Fruit fly (Drosophila melanogaster) whole organism, embryonic: ENCODE results near the gene CG34434.
A peak's percentile ranks its signal among the peaks of the same experiment; 100 is the strongest.

Experiments
- Adf1 ChIP-seq: fragments of 200-800 bp; sonication (Bioruptor generic); IDR thresholded peaks from 2 replicates; pipeline ENCODE4 v1.3.6; 2022; ENCODE audit warnings: missing biosample characterization, missing genetic modification characterization
- Bgb ChIP-seq: fragments of 200-800 bp; sonication (Bioruptor generic); IDR thresholded peaks from 2 replicates; pipeline ENCODE4 v1.3.6; 2022; ENCODE audit warnings: missing biosample characterization, missing genetic modification characterization; ENCODE audit not compliant: partially characterized antibody
- Blimp-1 ChIP-seq: fragments of 200-800 bp; sonication (Bioruptor generic); optimal IDR thresholded peaks from 3 replicates; lab custom pipeline; 2018; ENCODE audit warnings: missing biosample characterization, missing genetic modification characterization, mild to moderate bottlenecking, moderate library complexity, missing genetic modification reagents
- CG10366 ChIP-seq: fragments of 200-800 bp; sonication (Bioruptor generic); IDR thresholded peaks from 2 replicates; pipeline ENCODE4 v1.3.6; 2022; ENCODE audit warnings: missing biosample characterization, missing genetic modification characterization
- CG10462 ChIP-seq: fragments of 200-800 bp; sonication (Bioruptor generic); optimal IDR thresholded peaks from 2 replicates; lab custom pipeline; 2016; ENCODE audit warnings: missing biosample characterization, missing genetic modification characterization
- CG11695 ChIP-seq: fragments of 200-800 bp; sonication (Bioruptor generic); IDR thresholded peaks from 3 replicates; pipeline ENCODE4 v1.3.6; 2022; ENCODE audit warnings: missing biosample characterization, missing genetic modification characterization
- CG12155 ChIP-seq: fragments of 200-800 bp; sonication (Bioruptor generic); optimal IDR thresholded peaks from 3 replicates; lab custom pipeline; 2016; ENCODE audit warnings: missing biosample characterization, missing genetic modification characterization
- CG12299 ChIP-seq: fragments of 200-800 bp; sonication (Bioruptor generic); optimal IDR thresholded peaks from 2 replicates; lab custom pipeline; 2018; ENCODE audit warnings: missing biosample characterization, mild to moderate bottlenecking, missing genetic modification characterization
- CG12659 ChIP-seq: fragments of 200-800 bp; sonication (Bioruptor generic); optimal IDR thresholded peaks from 3 replicates; lab custom pipeline; 2017; ENCODE audit warnings: mild to moderate bottlenecking, missing biosample characterization, missing genetic modification reagents, missing genetic modification characterization
- CG13287 ChIP-seq: fragments of 200-800 bp; sonication (Bioruptor generic); IDR thresholded peaks from 2 replicates; pipeline ENCODE4 v1.3.6; 2022; ENCODE audit warnings: missing biosample characterization, missing genetic modification characterization; ENCODE audit not compliant: partially characterized antibody
- CG14860 ChIP-seq: fragments of 200-800 bp; sonication (Bioruptor generic); IDR thresholded peaks from 3 replicates; pipeline ENCODE4 v1.3.6; 2022; ENCODE audit warnings: missing biosample characterization, missing genetic modification characterization; ENCODE audit not compliant: partially characterized antibody
- CG1602 ChIP-seq: fragments of 200-800 bp; sonication (Bioruptor generic); optimal IDR thresholded peaks from 3 replicates; lab custom pipeline; 2016; ENCODE audit warnings: missing biosample characterization, missing genetic modification characterization
- CG17186 ChIP-seq: fragments of 200-800 bp; sonication (Bioruptor generic); optimal IDR thresholded peaks from 3 replicates; lab custom pipeline; 2017; ENCODE audit warnings: missing biosample characterization, missing genetic modification reagents, missing genetic modification characterization
- CG17568 ChIP-seq: fragments of 200-800 bp; sonication (Bioruptor generic); optimal IDR thresholded peaks from 2 replicates; lab custom pipeline; 2018; ENCODE audit warnings: missing biosample characterization, mild to moderate bottlenecking, missing genetic modification characterization, moderate library complexity
- CG17612 ChIP-seq: fragments of 200-800 bp; sonication (Bioruptor generic); IDR thresholded peaks from 2 replicates; pipeline ENCODE4 v1.3.6; 2022; ENCODE audit warnings: missing biosample characterization, missing genetic modification characterization
- CG18262 ChIP-seq: fragments of 200-800 bp; optimal IDR thresholded peaks from 3 replicates; lab custom pipeline; 2019; ENCODE audit warnings: missing biosample characterization, mild to moderate bottlenecking, missing genetic modification characterization, moderate library complexity
- CG2129 ChIP-seq: fragments of 200-800 bp; sonication (Bioruptor generic); IDR thresholded peaks from 2 replicates; pipeline ENCODE4 v1.3.6; 2022; ENCODE audit warnings: missing biosample characterization, missing genetic modification characterization; ENCODE audit not compliant: partially characterized antibody
- CG2712 ChIP-seq: fragments of 200-800 bp; optimal IDR thresholded peaks from 3 replicates; lab custom pipeline; 2019; ENCODE audit warnings: missing biosample characterization, mild to moderate bottlenecking, missing genetic modification characterization, moderate library complexity
- CG30431 ChIP-seq: fragments of 200-800 bp; sonication (Bioruptor generic); optimal IDR thresholded peaks from 2 replicates; lab custom pipeline; 2017; ENCODE audit warnings: missing biosample characterization, missing genetic modification characterization
- CG31365 ChIP-seq: fragments of 200-800 bp; sonication (Bioruptor generic); optimal IDR thresholded peaks from 2 replicates; lab custom pipeline; 2018; ENCODE audit warnings: missing biosample characterization, mild to moderate bottlenecking, missing genetic modification characterization
- CG4730 ChIP-seq: fragments of 200-800 bp; sonication (Bioruptor generic); IDR thresholded peaks from 2 replicates; pipeline ENCODE4 v1.3.6; 2022; ENCODE audit warnings: missing biosample characterization, missing genetic modification characterization
- CG6272 ChIP-seq: fragments of 200-800 bp; sonication (Bioruptor generic); IDR thresholded peaks from 2 replicates; pipeline ENCODE4 v1.3.6; 2022; ENCODE audit warnings: missing biosample characterization, missing genetic modification characterization
- CG7745 ChIP-seq: fragments of 200-800 bp; sonication (Bioruptor generic); optimal IDR thresholded peaks from 2 replicates; lab custom pipeline; 2018; ENCODE audit warnings: missing biosample characterization, mild to moderate bottlenecking, missing genetic modification characterization, moderate library complexity
- CG7786 ChIP-seq: fragments of 200-800 bp; sonication (Bioruptor generic); optimal IDR thresholded peaks from 2 replicates; lab custom pipeline; 2016; ENCODE audit warnings: missing biosample characterization, missing genetic modification characterization
- CG9609 ChIP-seq: fragments of 200-800 bp; sonication (Bioruptor generic); optimal IDR thresholded peaks from 3 replicates; lab custom pipeline; 2016; ENCODE audit warnings: missing biosample characterization, missing genetic modification characterization
- CHES-1-like ChIP-seq: fragments of 200-800 bp; sonication (Bioruptor generic); optimal IDR thresholded peaks from 2 replicates; lab custom pipeline; 2016; ENCODE audit warnings: missing biosample characterization, missing genetic modification characterization
- CkIIα-i1 ChIP-seq: fragments of 200-800 bp; sonication (Bioruptor generic); IDR thresholded peaks from 2 replicates; pipeline ENCODE4 v1.3.6; 2022; ENCODE audit warnings: missing biosample characterization, missing genetic modification characterization
- Dfd ChIP-seq, 2 experiments: fragments of >200 bp; optimal IDR thresholded peaks; 2 replicates each; lab custom pipeline; 2017; ENCODE audit warnings: missing biosample characterization in 2 of 2, missing genetic modification characterization in 2 of 2
- Dip3 ChIP-seq: fragments of 200-800 bp; sonication (Bioruptor generic); optimal IDR thresholded peaks from 3 replicates; lab custom pipeline; 2016; ENCODE audit warnings: missing biosample characterization, missing genetic modification characterization
- Fer2 ChIP-seq: fragments of 200-800 bp; sonication (Bioruptor generic); optimal IDR thresholded peaks from 2 replicates; lab custom pipeline; 2018; ENCODE audit warnings: missing biosample characterization, mild to moderate bottlenecking, missing genetic modification characterization, moderate library complexity
- Meics ChIP-seq: fragments of 200-800 bp; sonication (Bioruptor generic); optimal IDR thresholded peaks from 2 replicates; lab custom pipeline; 2017; ENCODE audit warnings: missing biosample characterization, mild to moderate bottlenecking, missing genetic modification characterization
- Mes4 ChIP-seq: fragments of 200-800 bp; sonication (Bioruptor generic); optimal IDR thresholded peaks from 2 replicates; lab custom pipeline; 2016; ENCODE audit warnings: missing biosample characterization, missing genetic modification characterization
- NfI ChIP-seq: fragments of 200-800 bp; sonication (Bioruptor generic); optimal IDR thresholded peaks from 3 replicates; lab custom pipeline; 2018; ENCODE audit warnings: missing biosample characterization, mild to moderate bottlenecking, missing genetic modification characterization, moderate library complexity
- Sox100B ChIP-seq: fragments of 200-800 bp; sonication (Bioruptor generic); optimal IDR thresholded peaks from 3 replicates; lab custom pipeline; 2018; ENCODE audit warnings: missing biosample characterization, mild to moderate bottlenecking, missing genetic modification characterization
- al ChIP-seq: fragments of 200-800 bp; sonication (Bioruptor generic); IDR thresholded peaks from 2 replicates; pipeline ENCODE4 v1.3.6; 2022; ENCODE audit warnings: missing biosample characterization, missing genetic modification characterization
- ash1 ChIP-seq: fragments of 200-800 bp; sonication (Bioruptor generic); optimal IDR thresholded peaks from 2 replicates; lab custom pipeline; 2018; ENCODE audit warnings: missing biosample characterization, mild to moderate bottlenecking, missing genetic modification characterization
- br ChIP-seq: fragments of >200 bp; optimal IDR thresholded peaks from 2 replicates; lab custom pipeline; 2017
- cad ChIP-seq: fragments of >200 bp; optimal IDR thresholded peaks from 2 replicates; lab custom pipeline; 2017; ENCODE audit warnings: missing biosample characterization, missing genetic modification characterization
- dpn ChIP-seq, 2 experiments: fragments of 200-800 bp; sonication (Bioruptor generic); optimal IDR thresholded peaks; 3 replicates each; lab custom pipeline; 2016; ENCODE audit warnings: missing biosample characterization in 2 of 2, missing genetic modification characterization in 2 of 2
- fd96Cb ChIP-seq: fragments of 200-800 bp; sonication (Bioruptor generic); optimal IDR thresholded peaks from 2 replicates; lab custom pipeline; 2018; ENCODE audit warnings: missing biosample characterization, mild to moderate bottlenecking, missing genetic modification characterization, moderate library complexity
- grau ChIP-seq: fragments of 200-800 bp; optimal IDR thresholded peaks from 3 replicates; lab custom pipeline; 2019; ENCODE audit warnings: missing biosample characterization, mild to moderate bottlenecking, missing genetic modification characterization, moderate library complexity
- gsb-n ChIP-seq: fragments of 200-800 bp; sonication (Bioruptor generic); optimal IDR thresholded peaks from 3 replicates; lab custom pipeline; 2018; ENCODE audit warnings: missing biosample characterization, mild to moderate bottlenecking, missing genetic modification characterization
- jing ChIP-seq: fragments of 200-800 bp; sonication (Bioruptor generic); optimal IDR thresholded peaks from 2 replicates; lab custom pipeline; 2018; ENCODE audit warnings: missing biosample characterization, mild to moderate bottlenecking, missing genetic modification characterization
- lbe ChIP-seq: fragments of 200-800 bp; sonication (Bioruptor generic); optimal IDR thresholded peaks from 2 replicates; lab custom pipeline; 2016; ENCODE audit warnings: missing biosample characterization, mild to moderate bottlenecking, missing genetic modification characterization
- ro ChIP-seq: fragments of 200-800 bp; sonication (Bioruptor generic); IDR thresholded peaks from 2 replicates; pipeline ENCODE4 v1.3.6; 2022; ENCODE audit warnings: missing biosample characterization, missing genetic modification characterization
- stc ChIP-seq: fragments of 200-800 bp; sonication (Bioruptor generic); IDR thresholded peaks from 2 replicates; pipeline ENCODE4 v1.3.6; 2022; ENCODE audit warnings: missing biosample characterization, missing genetic modification characterization
- tgo ChIP-seq: fragments of 200-800 bp; sonication (Bioruptor generic); IDR thresholded peaks from 3 replicates; pipeline ENCODE4 v1.3.6; 2022; ENCODE audit warnings: missing biosample characterization, missing genetic modification characterization
- ttk ChIP-seq: fragments of 200-800 bp; sonication (Bioruptor generic); IDR thresholded peaks from 2 replicates; pipeline ENCODE4 v2.1.2; 2022; ENCODE audit warnings: missing biosample characterization, missing genetic modification characterization
- vnd ChIP-seq: fragments of 200-800 bp; sonication (Bioruptor generic); IDR thresholded peaks from 3 replicates; pipeline ENCODE4 v1.3.6; 2022; ENCODE audit warnings: missing biosample characterization, missing genetic modification characterization; ENCODE audit not compliant: partially characterized antibody
- wdn ChIP-seq: fragments of 200-800 bp; sonication (Bioruptor generic); IDR thresholded peaks from 2 replicates; pipeline ENCODE4 v1.3.6; 2022; ENCODE audit warnings: missing biosample characterization, missing genetic modification characterization

The CG34434 gene

DNA sequence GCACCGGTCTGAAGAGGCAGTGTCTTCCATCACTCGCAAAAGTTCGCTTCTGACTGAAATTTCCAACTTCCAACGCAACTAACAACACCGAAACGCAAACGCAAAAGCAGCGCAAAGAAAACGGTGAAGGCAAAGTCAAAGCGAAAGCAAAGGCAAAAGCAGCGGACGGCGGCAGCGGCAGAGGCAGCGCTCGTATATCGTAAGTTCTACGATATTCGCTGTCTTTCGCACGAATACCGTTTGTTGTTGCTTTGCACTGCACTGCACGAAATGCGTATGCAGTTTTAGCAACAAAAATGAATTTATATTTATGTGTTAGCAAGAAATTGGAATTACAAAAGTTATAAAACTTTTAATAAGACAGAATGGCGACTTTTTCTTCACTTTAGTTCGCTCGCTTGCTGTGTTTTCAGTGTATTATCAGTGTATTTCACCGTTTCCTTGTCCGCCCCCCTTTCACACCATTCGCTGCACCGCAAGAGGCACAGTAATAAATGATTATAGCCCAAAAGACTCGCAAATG is 32.3 kb upstream of the CG34434 start, which contains the start of gene OtopLa (continued):
- TF ChIP-seq CG2712 (peak; percentile 84), CG30431 (GFP tag; lab: Kevin White, UChicago) (peak; percentile 71), br (lab: Kevin White, UChicago) (no peak), CG17612 (GFP tag; lab: Robert Waterston, UW) (peak; percentile 58; the same call in 1 of the 2 replicates), Meics (peak; percentile 82), Blimp-1 (GFP tag; lab: Kevin White, UChicago) (peak; percentile 85), Bgb (no peak), CG31365 (peak; percentile 38), CG12659 (GFP tag; lab: Kevin White, UChicago) (peak; percentile 78), CG7786 (GFP tag; lab: Kevin White, UChicago) (peak; percentile 72), jing (peak; percentile 52), CG17186 (GFP tag; lab: Kevin White, UChicago) (peak; percentile 24), CG17568 (GFP tag; lab: Kevin White, UChicago) (peak; percentile 66), CG18262 (tag; lab: Kevin White, UChicago) (peak; percentile 79), Sox100B (GFP tag; lab: Kevin White, UChicago) (peak; percentile 75), ash1 (GFP tag; lab: Kevin White, UChicago) (no peak), CkIIα-i1 (GFP tag; lab: Robert Waterston, UW) (peak; percentile 22; the same call in 1 of the 2 replicates), wdn (GFP tag; lab: Robert Waterston, UW) (peak; percentile 60; the same call in 1 of the 2 replicates), dpn (GFP tag; optimal IDR thresholded peaks at IDR 0.05; lab: Kevin White, UChicago) (peak; percentile 82 to 88), CG11695 (GFP tag; lab: Robert Waterston, UW) (peak; percentile 79), CG2129 (no peak), ro (GFP tag; lab: Robert Waterston, UW) (peak; percentile 50; the same call in 1 of the 2 replicates), al (GFP tag; lab: Robert Waterston, UW) (peak; percentile 55; the same call in 1 of the 2 replicates), CG1602 (GFP tag; lab: Kevin White, UChicago) (peak; percentile 69), CG12155 (peak; percentile 62), stc (GFP tag; lab: Robert Waterston, UW) (peak; percentile 85), grau (peak; percentile 77), vnd (no peak), CG4730 (GFP tag; lab: Robert Waterston, UW) (peak; percentile 72), Mes4 (GFP tag; lab: Kevin White, UChicago) (peak; percentile 72), Adf1 (GFP tag; lab: Robert Waterston, UW) (peak; percentile 62), CG6272 (GFP tag; lab: Robert Waterston, UW) (peak; percentile 81), CG7745 (tag; lab: Kevin White, UChicago) (no peak), CG13287 (GFP tag; lab: Robert Waterston, UW) (no peak), fd96Cb (tag; lab: Kevin White, UChicago) (peak; percentile 79), CG10462 (GFP tag; lab: Kevin White, UChicago) (peak; percentile 63), CG12299 (peak; percentile 71), gsb-n (peak; percentile 85), Fer2 (tag; lab: Kevin White, UChicago) (peak; percentile 57), CG10366 (GFP tag; lab: Robert Waterston, UW) (peak; percentile 87), CG14860 (GFP tag; lab: Robert Waterston, UW) (no peak), CHES-1-like (GFP tag; lab: Kevin White, UChicago) (peak; percentile 60), NfI (GFP tag; lab: Kevin White, UChicago) (peak; percentile 81), tgo (peak; percentile 84), ttk (peak; percentile 89), cad (GFP tag; lab: Kevin White, UChicago) (no peak), CG9609 (GFP tag; lab: Kevin White, UChicago) (peak; percentile 71), lbe (GFP tag; lab: Kevin White, UChicago) (peak; percentile 18), Dip3 (GFP tag; lab: Kevin White, UChicago) (peak; percentile 35), Dfd (GFP tag; optimal IDR thresholded peaks at IDR 0.05; lab: Kevin White, UChicago) (no peak)
